Worm (Caenorhabditis elegans): ENCODE data around the gene F13B12.3.

ce11 chrIV:10419896-10420295 lies 19.0 kb upstream of the F13B12.3 start:
- TF ChIP-seq nhr-11 (tag; optimal IDR thresholded peaks at IDR 0.05): no peak
- TF ChIP-seq egl-27 (tag; optimal IDR thresholded peaks at IDR 0.05): no peak
- no peak for TF ChIP-seq elt-3 (tag; optimal IDR thresholded peaks at IDR 0.05)
- TF ChIP-seq nhr-25 (tag; optimal IDR thresholded peaks at IDR 0.05): no peak
- TF ChIP-seq ceh-9 (tag; optimal IDR thresholded peaks at IDR 0.05): no peak
- no peak for TF ChIP-seq nhr-28 (tag; optimal IDR thresholded peaks at IDR 0.05)
- no peak for TF ChIP-seq fkh-10 (GFP tag; optimal IDR thresholded peaks at IDR 0.05)
- no peak for TF ChIP-seq tbx-2 (tag; optimal IDR thresholded peaks at IDR 0.05)
- TF ChIP-seq snpc-4 (tag; optimal IDR thresholded peaks at IDR 0.05): no peak
- no peak for TF ChIP-seq ztf-11 (tag; optimal IDR thresholded peaks at IDR 0.05)
- TF ChIP-seq lin-15B (tag; optimal IDR thresholded peaks at IDR 0.05): no peak

Measured in whole organism, L3 larva.